Fruit fly (Drosophila melanogaster): ENCODE results near the gene CG43390.

Gene CG43390

dm6 chr3L:11533704-11534319, 45.9 kb downstream of the CG43390 start (continued):
- TF ChIP-seq CG15514 (GFP tag; optimal IDR thresholded peaks at IDR 0.05) (peak; percentile 14), Dip3 (GFP tag; optimal IDR thresholded peaks at IDR 0.05) (no peak), zen (tag; optimal IDR thresholded peaks at IDR 0.05) (no peak), slbo (GFP tag; IDR thresholded peaks at IDR 0.05) (peak; percentile 66), Gsc (GFP tag; IDR thresholded peaks at IDR 0.05) (no peak), NfI (GFP tag; optimal IDR thresholded peaks at IDR 0.05) (peak; percentile 32), Hmr (GFP tag; optimal IDR thresholded peaks at IDR 0.05) (peak; percentile 58), Nf-YA (GFP tag; IDR thresholded peaks at IDR 0.05) (no peak), CHES-1-like (GFP tag; optimal IDR thresholded peaks at IDR 0.05) (no peak), CG9876 (GFP tag; optimal IDR thresholded peaks at IDR 0.05) (no peak), nmo (GFP tag; optimal IDR thresholded peaks at IDR 0.05) (peak; percentile 45), CG1647 (GFP tag; optimal IDR thresholded peaks at IDR 0.05) (no peak), Lhr (GFP tag; optimal IDR thresholded peaks at IDR 0.05) (no peak), shn (GFP tag; optimal IDR thresholded peaks at IDR 0.05) (no peak), dmrt99B (tag; optimal IDR thresholded peaks at IDR 0.05) (peak; percentile 68), CG12744 (GFP tag; optimal IDR thresholded peaks at IDR 0.05) (no peak), Sry-β (GFP tag; optimal IDR thresholded peaks at IDR 0.05) (no peak), Trl (optimal IDR thresholded peaks at IDR 0.05) (no peak), Trl (GFP tag; optimal IDR thresholded peaks at IDR 0.05) (peak; percentile 38), HLHmδ (GFP tag; optimal IDR thresholded peaks at IDR 0.05) (no peak), CG4424 (GFP tag; optimal IDR thresholded peaks at IDR 0.05) (peak; percentile 33), CG7271 (tag; optimal IDR thresholded peaks at IDR 0.05) (no peak), ems (GFP tag; optimal IDR thresholded peaks at IDR 0.05) (no peak), CG11398 (GFP tag; optimal IDR thresholded peaks at IDR 0.05) (no peak), bbx (GFP tag; IDR thresholded peaks at IDR 0.05; ENCODE audit: partially characterized antibody) (no peak), CG5180 (GFP tag; optimal IDR thresholded peaks at IDR 0.05) (peak; percentile 32), Atf6 (GFP tag; IDR thresholded peaks at IDR 0.05) (no peak; the same call in 1 of the 2 replicates), phol (tag; optimal IDR thresholded peaks at IDR 0.05) (peak; percentile 19), CG2875 (GFP tag; optimal IDR thresholded peaks at IDR 0.05) (no peak), maf-S (GFP tag; optimal IDR thresholded peaks at IDR 0.05) (no peak), nerfin-1 (tag; optimal IDR thresholded peaks at IDR 0.05) (no peak), onecut (GFP tag; IDR thresholded peaks at IDR 0.05) (no peak), prd (optimal IDR thresholded peaks at IDR 0.05) (no peak), prd (GFP tag; IDR thresholded peaks at IDR 0.05) (peak; percentile 32; the same call in 2 of the 3 replicates), CG8089 (GFP tag; optimal IDR thresholded peaks at IDR 0.05) (no peak), Jarid2 (GFP tag; optimal IDR thresholded peaks at IDR 0.05) (no peak), wek (GFP tag; optimal IDR thresholded peaks at IDR 0.05) (no peak), ham (GFP tag; IDR thresholded peaks at IDR 0.05) (no peak), CG12659 (GFP tag; optimal IDR thresholded peaks at IDR 0.05) (peak; percentile 38), CG7786 (GFP tag; optimal IDR thresholded peaks at IDR 0.05) (peak; percentile 32), zf30C (GFP tag; optimal IDR thresholded peaks at IDR 0.05) (peak; percentile 18), CG15601 (tag; optimal IDR thresholded peaks at IDR 0.05) (no peak), gfzf (GFP tag; optimal IDR thresholded peaks at IDR 0.05) (no peak), Mes4 (GFP tag; optimal IDR thresholded peaks at IDR 0.05) (no peak), insv (GFP tag; optimal IDR thresholded peaks at IDR 0.05) (no peak), Fer1 (GFP tag; optimal IDR thresholded peaks at IDR 0.05) (peak; percentile 47), unc-4 (GFP tag; IDR thresholded peaks at IDR 0.05; ENCODE audit: partially characterized antibody) (no peak), CG8478 (optimal IDR thresholded peaks at IDR 0.05) (no peak), Elba2 (GFP tag; optimal IDR thresholded peaks at IDR 0.05) (no peak), CG7357 (GFP tag; IDR thresholded peaks at IDR 0.05) (no peak), CG6791 (GFP tag; IDR thresholded peaks at IDR 0.05; ENCODE audit: partially characterized antibody) (no peak)
